Worm (Caenorhabditis elegans) whole organism, L2 larva: ENCODE results near the gene D1086.12.

ENCODE experiments used
- R02D3.7 ChIP-seq: fragments of 150-350 bp; optimal IDR thresholded peaks from 2 replicates; lab custom pipeline; 2014; ENCODE audit warnings: missing biosample characterization, missing genetic modification characterization
- alr-1 ChIP-seq: fragments of 150-350 bp; optimal IDR thresholded peaks from 2 replicates; lab custom pipeline; 2014; ENCODE audit warnings: missing biosample characterization, missing genetic modification characterization
- aly-2 ChIP-seq: fragments of 150-350 bp; optimal IDR thresholded peaks from 2 replicates; lab custom pipeline; 2014; ENCODE audit warnings: missing biosample characterization, missing genetic modification characterization
- ama-1 ChIP-seq: fragments of 150-350 bp; optimal IDR thresholded peaks from 2 replicates; lab custom pipeline; 2018; ENCODE audit warnings: inconsistent platforms
- ceh-16 ChIP-seq: fragments of 150-350 bp; optimal IDR thresholded peaks from 2 replicates; lab custom pipeline; 2014; ENCODE audit warnings: missing biosample characterization, missing genetic modification characterization
- egl-27 ChIP-seq: sonication (generic microtip); optimal IDR thresholded peaks from 3 replicates; lab custom pipeline; 2017; ENCODE audit warnings: missing biosample characterization, missing genetic modification reagents, missing genetic modification characterization
- elt-3 ChIP-seq: sonication (generic microtip); optimal IDR thresholded peaks from 2 replicates; lab custom pipeline; 2017; ENCODE audit warnings: missing biosample characterization, missing genetic modification characterization
- gmeb-1 ChIP-seq: fragments of 150-350 bp; optimal IDR thresholded peaks from 2 replicates; lab custom pipeline; 2014; ENCODE audit warnings: missing biosample characterization, missing genetic modification characterization
- mdl-1 ChIP-seq, 2 experiments: fragments of 150-350 bp in 1 of 2; sonication (generic microtip) in 1 of 2; optimal IDR thresholded peaks; 2 replicates each; lab custom pipeline; 2017; ENCODE audit warnings: missing biosample characterization in 2 of 2, missing genetic modification characterization in 2 of 2
- nhr-11 ChIP-seq: fragments of 150-350 bp; optimal IDR thresholded peaks from 2 replicates; lab custom pipeline; 2014; ENCODE audit warnings: missing biosample characterization, missing genetic modification characterization
- nhr-6 ChIP-seq: fragments of 150-350 bp; optimal IDR thresholded peaks from 2 replicates; lab custom pipeline; 2014; ENCODE audit warnings: missing biosample characterization, missing genetic modification characterization
- peb-1 ChIP-seq: fragments of 150-350 bp; optimal IDR thresholded peaks from 2 replicates; lab custom pipeline; 2014; ENCODE audit warnings: missing biosample characterization, missing genetic modification characterization
- unc-39 ChIP-seq: fragments of 150-350 bp; optimal IDR thresholded peaks from 2 replicates; lab custom pipeline; 2014; ENCODE audit warnings: missing biosample characterization, missing genetic modification characterization
- ztf-4 ChIP-seq: fragments of 150-350 bp; optimal IDR thresholded peaks from 2 replicates; lab custom pipeline; 2014; ENCODE audit warnings: missing biosample characterization, missing genetic modification characterization

- TF ChIP-seq R02D3.7 (tag; lab: Kevin White, UChicago) (no peak), ceh-16 (no peak), gmeb-1 (no peak), nhr-6 (no peak), egl-27 (no peak), peb-1 (tag; lab: Kevin White, UChicago) (no peak), aly-2 (no peak), mdl-1 (tag; optimal IDR thresholded peaks at IDR 0.05; lab: Kevin White, UChicago) (no peak), unc-39 (tag; lab: Kevin White, UChicago) (no peak), ztf-4 (tag; lab: Kevin White, UChicago) (no peak), nhr-11 (tag; lab: Kevin White, UChicago) (no peak), ama-1 (lab: Kevin White, UChicago) (peak; percentile 91), elt-3 (tag; lab: Kevin White, UChicago) (no peak), alr-1 (tag; lab: Kevin White, UChicago) (no peak)
Measured at ce11 chrV:14092403-14092802, 8.6 kb upstream of the D1086.12 start, which contains the start of gene D1086.3.
